Worm (Caenorhabditis elegans) whole organism, L3 larva: Measurements from ENCODE around the gene F07A11.4.

Source experiments
- aly-2 ChIP-seq: fragments of 150-350 bp; optimal IDR thresholded peaks from 2 replicates; lab custom pipeline; 2014; ENCODE audit warnings: missing biosample characterization, missing genetic modification characterization
- ceh-82 ChIP-seq: fragments of 150-350 bp; optimal IDR thresholded peaks from 2 replicates; lab custom pipeline; 2014; ENCODE audit warnings: missing biosample characterization, missing genetic modification characterization
- daf-12 ChIP-seq: fragments of 150-350 bp; optimal IDR thresholded peaks from 2 replicates; lab custom pipeline; 2014; ENCODE audit warnings: missing biosample characterization, missing genetic modification reagents, missing genetic modification characterization
- nfya-1 ChIP-seq: sonication (generic microtip); optimal IDR thresholded peaks from 2 replicates; lab custom pipeline; 2017; ENCODE audit warnings: missing genetic modification characterization, mild to moderate bottlenecking, missing compliant biosample characterization, antibody characterized with exemption, moderate library complexity; ENCODE audit not compliant: insufficient read depth
- nhr-237 ChIP-seq: fragments of 150-350 bp; optimal IDR thresholded peaks from 2 replicates; lab custom pipeline; 2014; ENCODE audit warnings: missing biosample characterization, missing genetic modification characterization
- nhr-28 ChIP-seq: fragments of 150-350 bp; optimal IDR thresholded peaks from 2 replicates; lab custom pipeline; 2014; ENCODE audit warnings: missing biosample characterization, missing genetic modification characterization
- skn-1 ChIP-seq: fragments of 150-350 bp; optimal IDR thresholded peaks from 2 replicates; lab custom pipeline; 2014; ENCODE audit warnings: missing biosample characterization, missing genetic modification characterization
- tbx-2 ChIP-seq: sonication (generic microtip); optimal IDR thresholded peaks from 2 replicates; lab custom pipeline; 2016; ENCODE audit warnings: mild to moderate bottlenecking, missing genetic modification characterization, missing compliant biosample characterization
- unc-62 ChIP-seq: fragments of 150-350 bp; sonication (generic microtip); optimal IDR thresholded peaks from 4 replicates; lab custom pipeline; 2014; ENCODE audit warnings: missing biosample characterization, missing genetic modification reagents, missing genetic modification characterization

- TF ChIP-seq skn-1 (no peak), nhr-237 (tag; lab: Kevin White, UChicago) (no peak), ceh-82 (tag; lab: Kevin White, UChicago) (no peak), nfya-1 (peak; percentile 68), nhr-28 (no peak), tbx-2 (tag; lab: Kevin White, UChicago) (no peak), unc-62 (GFP tag; lab: Kevin White, UChicago) (no peak), daf-12 (tag; lab: Kevin White, UChicago) (no peak), aly-2 (tag; lab: Kevin White, UChicago) (no peak)
Observed at ce11 chrII:11602387-11602960, 1.7 kb downstream of the F07A11.4 start.
